Worm (Caenorhabditis elegans) whole organism, L4/young adult: Measurements from ENCODE around the gene dyf-6.

Source experiments
- W03F9.2 ChIP-seq: fragments of 150-350 bp; optimal IDR thresholded peaks from 2 replicates; lab custom pipeline; 2014; ENCODE audit warnings: missing biosample characterization, missing genetic modification characterization
- dao-5 ChIP-seq: sonication (generic microtip); optimal IDR thresholded peaks from 2 replicates; lab custom pipeline; 2016; ENCODE audit warnings: missing genotype, missing genetic modification characterization, moderate library complexity, missing compliant biosample characterization
- him-1 ChIP-seq: sonication (generic microtip); optimal IDR thresholded peaks from 2 replicates; lab custom pipeline; 2016; ENCODE audit warnings: missing genotype, missing genetic modification reagents, missing genetic modification characterization, missing compliant biosample characterization

- TF ChIP-seq dao-5 (tag; lab: Kevin White, UChicago), result no peak
- no peak for TF ChIP-seq him-1 (tag; lab: Kevin White, UChicago)
- TF ChIP-seq W03F9.2 (tag; lab: Kevin White, UChicago), result no peak
Observed at ce11 chrX:10404051-10404450, 17.7 kb upstream of the dyf-6 start.
